Fruit fly (Drosophila melanogaster): Measurements from ENCODE around the gene CG33160.

DNA sequence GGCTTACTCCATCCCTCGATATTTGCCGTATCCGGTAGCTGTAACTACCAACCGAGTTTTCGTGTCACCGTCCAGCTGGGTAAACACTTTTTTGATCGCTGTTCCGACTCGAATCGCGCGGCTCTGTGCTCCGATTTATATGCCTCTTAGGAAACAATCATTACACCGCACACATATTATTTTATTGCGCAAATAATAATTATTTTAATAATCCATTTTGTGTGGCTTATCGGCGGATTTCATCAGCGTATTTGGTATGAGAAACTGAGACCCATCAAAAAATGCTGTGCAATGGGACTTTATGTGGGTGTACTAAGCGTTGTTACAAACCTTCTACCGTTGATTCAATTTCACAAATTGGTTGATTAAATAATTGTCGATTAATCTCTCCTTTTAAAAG, 3.1 kb downstream of the CG33160 start, which contains the start of gene CG32271:
- no peak for TF ChIP-seq CG5204 (GFP tag; optimal IDR thresholded peaks at IDR 0.05)
- no peak for TF ChIP-seq CG12768 (GFP tag; optimal IDR thresholded peaks at IDR 0.05)
- TF ChIP-seq CG7101 (tag; optimal IDR thresholded peaks at IDR 0.05): no peak

Measured in whole organism, adult.